Fruit fly (Drosophila melanogaster): ENCODE data around the gene CG34155.

DNA sequence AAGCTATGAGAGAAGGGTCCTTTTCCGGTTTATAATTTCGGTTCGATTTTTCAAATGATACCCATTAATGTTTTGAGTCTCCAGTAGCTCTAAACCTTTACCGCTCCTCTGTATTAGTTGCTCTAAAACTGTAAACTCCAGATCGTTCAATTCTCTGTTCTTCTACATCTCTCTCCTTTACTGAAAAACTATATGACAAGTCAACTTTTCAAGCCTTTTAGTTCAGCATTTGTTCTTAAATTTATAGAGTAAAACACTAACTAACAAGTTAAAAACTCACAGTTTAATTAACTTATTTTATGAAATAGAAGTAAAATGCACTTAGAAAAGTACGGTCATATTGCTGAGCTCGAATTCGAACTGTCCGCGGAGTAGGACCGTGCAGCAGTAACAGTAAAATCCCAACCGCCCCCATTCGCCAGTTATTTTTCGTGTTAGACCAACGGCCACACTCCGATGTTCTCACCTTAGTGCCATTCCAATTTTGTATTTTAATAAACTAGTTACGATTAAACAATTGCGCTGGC lies 2.8 kb upstream of the CG34155 start:
- TF ChIP-seq CG1620 (GFP tag; optimal IDR thresholded peaks at IDR 0.05): no peak
- TF ChIP-seq tj (GFP tag; optimal IDR thresholded peaks at IDR 0.05): no peak
- TF ChIP-seq CG7101 (tag; optimal IDR thresholded peaks at IDR 0.05): no peak
- no peak for TF ChIP-seq ovo (GFP tag; optimal IDR thresholded peaks at IDR 0.05)
- no peak for TF ChIP-seq CG5204 (GFP tag; optimal IDR thresholded peaks at IDR 0.05)
- TF ChIP-seq CG12768 (GFP tag; optimal IDR thresholded peaks at IDR 0.05): no peak
- no peak for TF ChIP-seq Clk (GFP tag; optimal IDR thresholded peaks at IDR 0.05)
- no peak for TF ChIP-seq Mnt (GFP tag; optimal IDR thresholded peaks at IDR 0.05)
- TF ChIP-seq Crg-1 (GFP tag; optimal IDR thresholded peaks at IDR 0.05): no peak
- no peak for TF ChIP-seq CG33017 (tag; optimal IDR thresholded peaks at IDR 0.05)
- no peak for TF ChIP-seq kay (GFP tag; ENCODE audit: borderline replicate concordance)
- no peak for TF ChIP-seq CG11617 (GFP tag; optimal IDR thresholded peaks at IDR 0.05)
